Worm (Caenorhabditis elegans) whole organism, L4 larva: Measurements from ENCODE around the gene srj-11.

Experiments used
- F10B5.3 ChIP-seq: sonication (generic microtip); optimal IDR thresholded peaks from 2 replicates; lab custom pipeline; 2016; ENCODE audit warnings: mild to moderate bottlenecking, missing genetic modification characterization, missing compliant biosample characterization
- F49E8.2 ChIP-seq: sonication (generic microtip); optimal IDR thresholded peaks from 2 replicates; lab custom pipeline; 2016; ENCODE audit warnings: missing compliant biosample characterization, mild to moderate bottlenecking, missing genetic modification characterization, borderline replicate concordance
- Y48G9A.11 ChIP-seq: fragments of 200-800 bp; sonication (Bioruptor generic); IDR thresholded peaks from 2 replicates; pipeline ENCODE4 v1.3.6; 2022; ENCODE audit warnings: missing genetic modification reagents, missing genetic modification characterization, missing compliant biosample characterization
- ZK337.2 ChIP-seq: fragments of 200-800 bp; sonication (Bioruptor generic); IDR thresholded peaks from 2 replicates; pipeline ENCODE4 v1.3.6; 2022; ENCODE audit warnings: missing genetic modification reagents, missing genetic modification characterization, missing compliant biosample characterization
- aha-1 ChIP-seq: fragments of 150-350 bp; peaks from one replicate; lab custom pipeline; 2014; ENCODE audit warnings: missing biosample characterization, missing genetic modification characterization
- aly-2 ChIP-seq: sonication (generic microtip); optimal IDR thresholded peaks from 2 replicates; lab custom pipeline; 2018; ENCODE audit warnings: missing biosample characterization, missing genetic modification characterization
- ceh-28 ChIP-seq: fragments of 150-350 bp; optimal IDR thresholded peaks from 2 replicates; lab custom pipeline; 2014; ENCODE audit warnings: missing biosample characterization, missing genetic modification reagents, missing genetic modification characterization
- ceh-44 ChIP-seq: fragments of 200-800 bp; sonication (Bioruptor generic); IDR thresholded peaks from 2 replicates; pipeline ENCODE4 v1.3.6; 2022; ENCODE audit warnings: missing genetic modification reagents, missing genetic modification characterization, missing compliant biosample characterization
- ces-1 ChIP-seq: fragments of 150-350 bp; sonication (generic microtip); optimal IDR thresholded peaks from 4 replicates; lab custom pipeline; 2014; ENCODE audit warnings: missing biosample characterization, missing genetic modification reagents, missing genetic modification characterization
- daf-16 ChIP-seq, 3 experiments: sonication (generic microtip); optimal IDR thresholded peaks; 2 replicates each; lab custom pipeline; 2016 to 2017; ENCODE audit warnings: missing genetic modification characterization in 3 of 3, missing genetic modification reagents in 3 of 3, mild to moderate bottlenecking in 2 of 3, missing compliant biosample characterization in 2 of 3, missing biosample characterization in 1 of 3, moderate library complexity in 1 of 3
- daf-8 ChIP-seq: fragments of 200-800 bp; sonication (Bioruptor generic); IDR thresholded peaks from 2 replicates; pipeline ENCODE4 v1.3.6; 2022; ENCODE audit warnings: missing genetic modification characterization, missing compliant biosample characterization
- dve-1 ChIP-seq: sonication (generic microtip); optimal IDR thresholded peaks from 2 replicates; lab custom pipeline; 2017; ENCODE audit warnings: antibody characterized with exemption, mild to moderate bottlenecking, missing genetic modification characterization, missing compliant biosample characterization; ENCODE audit not compliant: insufficient read depth
- egl-27 ChIP-seq: sonication (generic microtip); optimal IDR thresholded peaks from 3 replicates; lab custom pipeline; 2017; ENCODE audit warnings: missing biosample characterization, missing genetic modification reagents, missing genetic modification characterization
- fos-1 ChIP-seq: fragments of 150-350 bp; optimal IDR thresholded peaks from 2 replicates; lab custom pipeline; 2014; ENCODE audit warnings: missing biosample characterization, missing genetic modification characterization
- hlh-11 ChIP-seq: fragments of 200-800 bp; sonication (Bioruptor generic); optimal IDR thresholded peaks from 2 replicates; lab custom pipeline; 2018; ENCODE audit warnings: mild to moderate bottlenecking, missing genetic modification characterization, missing compliant biosample characterization
- lin-38 ChIP-seq: fragments of 200-800 bp; sonication (Bioruptor generic); IDR thresholded peaks from 2 replicates; pipeline ENCODE4 v1.3.6; 2022; ENCODE audit warnings: missing genetic modification reagents, missing genetic modification characterization, missing compliant biosample characterization
- lir-3 ChIP-seq: sonication (generic microtip); optimal IDR thresholded peaks from 2 replicates; lab custom pipeline; 2016; ENCODE audit warnings: mild to moderate bottlenecking, missing genetic modification characterization, missing compliant biosample characterization
- madf-5 ChIP-seq, 2 experiments: fragments of 200-800 bp; sonication (Bioruptor generic); IDR thresholded peaks; 2 replicates each; pipeline ENCODE4 v1.3.6; 2022; ENCODE audit warnings: missing compliant biosample characterization in 2 of 2, missing genetic modification characterization in 2 of 2
- mxl-3 ChIP-seq: fragments of 200-800 bp; sonication (Bioruptor generic); optimal IDR thresholded peaks from 2 replicates; lab custom pipeline; 2018; ENCODE audit warnings: mild to moderate bottlenecking, missing genetic modification characterization, missing compliant biosample characterization
- nhr-28 ChIP-seq: fragments of 150-350 bp; optimal IDR thresholded peaks from 2 replicates; lab custom pipeline; 2014; ENCODE audit warnings: missing biosample characterization, missing genetic modification characterization
- php-3 ChIP-seq: fragments of 200-800 bp; sonication (Bioruptor generic); IDR thresholded peaks from 2 replicates; pipeline ENCODE4 v1.3.6; 2022; ENCODE audit warnings: missing genetic modification reagents, missing genetic modification characterization, missing compliant biosample characterization
- sdz-12 ChIP-seq: fragments of 200-800 bp; sonication (Bioruptor generic); optimal IDR thresholded peaks from 2 replicates; lab custom pipeline; 2018; ENCODE audit warnings: mild to moderate bottlenecking, missing genetic modification characterization, missing compliant biosample characterization
- set-16 ChIP-seq: fragments of 200-800 bp; sonication (Bioruptor generic); IDR thresholded peaks from 2 replicates; pipeline ENCODE4 v1.3.6; 2022; ENCODE audit warnings: missing genetic modification reagents, missing genetic modification characterization, missing compliant biosample characterization
- unc-62 ChIP-seq, 3 experiments: fragments of 150-350 bp in 1 of 3; sonication (generic microtip); optimal IDR thresholded peaks in 2 of 3; peaks in 1 of 3; 1 replicate in 1 of 3; 2 replicates in 2 of 3; lab custom pipeline; 2014 to 2017; ENCODE audit warnings: missing biosample characterization in 3 of 3, missing genetic modification characterization in 3 of 3, missing genetic modification reagents in 3 of 3, missing genotype in 1 of 3
- zfp-2 ChIP-seq: sonication (generic microtip); optimal IDR thresholded peaks from 2 replicates; lab custom pipeline; 2016; ENCODE audit warnings: mild to moderate bottlenecking, missing genetic modification characterization, missing compliant biosample characterization

Gene srj-11

DNA sequence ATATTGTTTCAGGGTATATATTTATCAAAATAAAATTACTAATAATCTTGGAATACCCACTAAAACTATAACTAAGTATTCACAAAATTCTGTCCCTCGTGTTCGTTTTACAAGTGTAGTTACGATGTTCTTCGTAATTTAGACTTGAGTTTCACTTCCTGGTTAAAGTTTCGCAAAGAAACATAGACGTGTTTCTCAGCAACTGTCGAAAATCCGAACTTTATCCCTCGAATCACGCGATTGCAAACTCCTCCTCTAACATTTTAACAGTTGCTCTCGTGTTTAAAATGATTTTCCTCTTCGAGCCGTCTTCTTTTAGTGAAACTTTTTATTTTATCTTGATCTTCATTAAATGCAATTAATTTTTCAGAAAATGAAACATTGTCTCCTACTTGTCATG, 38.8 kb downstream of the srj-11 start, which contains the start of gene T28A11.2:
TSS of gene T28A11.2 (plus strand) at position 371 of the 400 bp plus-strand sequence.
- TF ChIP-seq hlh-11 (tag; lab: Kevin White, UChicago) (peak; percentile 26), lin-38 (no peak)
- TF ChIP-seq, all 104 proteins: peak for 1

DNA sequence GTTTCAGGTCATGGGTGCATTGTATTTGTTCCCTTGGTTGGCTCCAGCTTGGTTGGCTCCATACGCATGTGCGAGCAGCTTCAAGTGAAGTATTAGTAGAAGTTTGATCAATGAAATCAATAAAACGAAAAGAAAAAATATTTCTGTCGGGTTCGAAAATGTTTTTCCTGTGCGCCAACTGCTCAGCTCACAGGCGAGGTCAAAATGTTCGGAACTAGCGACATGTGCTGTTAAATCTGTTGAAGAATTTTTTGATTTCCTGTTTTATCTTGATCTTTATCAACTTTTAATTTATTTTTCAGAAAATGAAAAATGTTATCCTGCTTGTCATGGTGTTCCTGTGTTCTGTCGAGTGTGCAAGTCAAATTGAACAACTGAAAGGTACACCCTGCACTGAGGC, 40.3 kb downstream of the srj-11 start, which contains the start of gene T28A11.25:
TSS of gene T28A11.25 (plus strand) at position 301 of the 400 bp plus-strand sequence.
- no peak for TF ChIP-seq set-16 (GFP tag; lab: Robert Waterston, UW)
- peak in 1 of 2 experiments; percentile 33 for TF ChIP-seq daf-16 (GFP tag; optimal IDR thresholded peaks at IDR 0.05; lab: Kevin White, UChicago)
- TF ChIP-seq daf-16 (tag; optimal IDR thresholded peaks at IDR 0.05; lab: Kevin White, UChicago): no peak

DNA sequence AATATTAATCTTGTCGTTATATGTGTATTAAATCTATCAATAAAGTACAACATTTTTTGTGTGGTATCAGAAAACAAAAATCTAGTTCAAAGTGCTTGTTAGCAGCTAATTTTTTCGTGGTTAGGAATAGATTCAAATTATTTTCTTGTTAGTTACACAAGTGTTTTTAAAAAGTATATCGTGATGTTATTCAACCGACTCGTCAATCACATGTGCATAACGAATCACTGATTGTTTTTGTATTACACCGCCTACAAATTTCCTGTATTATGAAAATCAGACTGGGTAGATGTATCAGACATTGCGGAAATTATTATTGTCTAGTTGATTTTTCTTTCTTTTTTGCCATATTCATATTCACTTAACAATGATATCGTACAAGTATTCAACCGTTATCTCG, 41.7 kb downstream of the srj-11 start, which contains the start of gene str-64:
TSS of gene str-64 (plus strand) at position 301 of the 400 bp plus-strand sequence.
- TF ChIP-seq Y48G9A.11 (GFP tag; lab: Robert Waterston, UW): no peak
- TF ChIP-seq ceh-28 (tag; lab: Kevin White, UChicago): no peak
- TF ChIP-seq aha-1: peak; percentile 18
- no peak for TF ChIP-seq aly-2 (tag; lab: Kevin White, UChicago)
- no peak for TF ChIP-seq ces-1 (GFP tag; lab: Kevin White, UChicago)
- TF ChIP-seq dve-1 (tag; lab: Kevin White, UChicago): no peak
- no peak for TF ChIP-seq lir-3 (tag; lab: Kevin White, UChicago)
- no peak for TF ChIP-seq F10B5.3
- peak in 1 of 2 experiments; percentile 73 for TF ChIP-seq unc-62 (GFP tag; optimal IDR thresholded peaks at IDR 0.05 in 1 of 2; lab: Kevin White, UChicago)
- no peak for TF ChIP-seq unc-62 (tag; optimal IDR thresholded peaks at IDR 0.05; lab: Kevin White, UChicago)
- TF ChIP-seq nhr-28 (tag; lab: Kevin White, UChicago): no peak
- TF ChIP-seq egl-27 (tag; lab: Kevin White, UChicago): no peak
- TF ChIP-seq, all 104 proteins: peak for 2

DNA sequence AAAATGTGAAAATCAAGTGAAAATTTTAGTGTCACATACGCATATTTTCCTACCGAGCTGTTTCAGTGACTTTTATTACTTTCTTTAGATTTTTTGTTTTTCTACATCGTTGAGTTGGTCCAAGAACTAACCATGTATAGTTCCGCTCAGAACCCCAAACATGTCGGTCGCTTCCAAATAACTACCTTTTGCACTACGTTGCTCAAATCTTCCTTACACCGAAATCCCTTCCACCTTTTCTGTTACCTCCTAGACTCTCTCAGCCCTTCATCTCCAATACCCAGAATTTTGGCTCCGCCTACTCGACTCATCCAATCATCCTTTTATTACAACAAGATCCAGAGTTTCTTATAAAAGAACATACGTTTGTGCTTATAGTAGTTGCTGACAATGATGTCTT, 43.4 kb downstream of the srj-11 start, which contains the start of gene F35F10.5:
TSS of gene F35F10.5 (plus strand) at position 301 of the 400 bp plus-strand sequence.
- TF ChIP-seq zfp-2 (tag; lab: Kevin White, UChicago) (no peak), aha-1 (peak; percentile 49), unc-62 (GFP tag; optimal IDR thresholded peaks at IDR 0.05 in 1 of 2; lab: Kevin White, UChicago) (peak in 1 of 2 experiments; percentile 25), unc-62 (tag; optimal IDR thresholded peaks at IDR 0.05; lab: Kevin White, UChicago) (no peak), ZK337.2 (0 out of 2 replicates have a peak, but pooled peaks have one; percentile 24)

DNA sequence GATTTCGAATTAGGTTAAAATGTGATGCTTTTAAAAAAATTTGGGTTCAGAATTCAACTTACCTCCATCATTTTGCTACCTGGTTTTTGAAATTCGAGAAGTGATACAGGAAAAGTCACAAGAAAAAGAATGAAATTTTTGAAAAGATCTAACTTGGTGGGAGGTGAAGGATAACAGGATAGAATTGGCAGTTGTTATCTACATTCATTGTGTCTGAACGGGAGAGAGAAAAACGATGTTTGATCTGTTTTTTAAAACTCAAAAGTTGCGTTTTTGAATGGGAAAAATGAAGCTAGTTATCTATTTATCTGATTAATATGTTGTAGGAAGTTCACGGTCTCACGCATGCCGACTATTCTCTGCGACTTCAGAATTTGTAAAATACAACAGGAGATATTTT, 46.1 kb downstream of the srj-11 start, which contains the start of gene F35F10.7:
TSS of gene F35F10.7 (minus strand) at position 101 of the 400 bp plus-strand sequence.
- TF ChIP-seq php-3: no peak

DNA sequence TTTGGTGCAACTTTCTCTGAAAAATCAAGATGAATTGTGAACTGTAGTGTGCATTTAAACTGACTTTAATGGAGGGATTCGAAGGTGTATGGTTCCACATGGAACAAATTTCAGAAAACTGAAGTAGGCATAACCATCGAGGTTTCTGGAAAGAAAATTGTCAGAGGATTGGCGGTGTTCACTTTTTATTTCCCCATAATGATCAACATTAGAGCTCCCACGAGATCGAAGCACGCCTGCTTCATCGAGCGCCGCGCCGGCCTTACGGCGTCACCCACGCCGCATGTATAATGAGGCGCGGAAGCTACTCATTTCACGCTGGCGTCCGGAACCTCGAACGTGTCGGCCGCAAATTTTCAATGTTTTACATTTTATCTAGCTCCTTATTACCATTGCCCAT, 46.9 kb downstream of the srj-11 start:
- TF ChIP-seq madf-5 (GFP tag; IDR thresholded peaks at IDR 0.05; lab: Robert Waterston, UW): 0 out of 4 replicates have a peak, but pooled peaks of 1 of the 2 experiments have one; percentile 13
- no peak for TF ChIP-seq mxl-3 (GFP tag; lab: Kevin White, UChicago)
- peak; percentile 34 for TF ChIP-seq aha-1
- no peak for TF ChIP-seq set-16 (GFP tag; lab: Robert Waterston, UW)

DNA sequence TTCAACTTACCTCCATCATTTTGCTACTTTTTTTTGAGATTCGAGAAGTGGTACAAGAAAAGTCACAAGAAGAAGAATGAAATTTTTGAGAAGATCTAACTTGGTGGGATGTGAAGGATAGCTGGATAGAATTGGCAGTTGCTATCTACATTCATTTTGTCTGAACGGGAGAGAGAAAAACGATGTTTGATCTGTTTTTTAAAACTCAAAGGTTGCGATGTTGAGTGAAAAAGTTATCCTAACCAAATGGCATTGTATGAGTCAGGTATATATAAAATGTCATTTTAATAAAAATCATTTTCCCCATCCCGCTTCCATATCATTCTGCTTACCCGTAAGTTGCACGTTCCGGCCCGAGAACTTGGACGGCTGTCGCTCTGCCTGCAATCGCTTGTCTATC, 48.0 kb downstream of the srj-11 start, which contains the start of gene F35F10.6:
TSS of gene F35F10.6 (minus strand) at position 101 of the 400 bp plus-strand sequence.
- TF ChIP-seq F49E8.2 (tag; lab: Kevin White, UChicago) (no peak), aly-2 (tag; lab: Kevin White, UChicago) (no peak), ceh-44 (GFP tag; lab: Robert Waterston, UW) (no peak), daf-8 (GFP tag; lab: Robert Waterston, UW) (no peak), fos-1 (tag; lab: Kevin White, UChicago) (no peak), sdz-12 (no peak), daf-16 (GFP tag; optimal IDR thresholded peaks at IDR 0.05; lab: Kevin White, UChicago) (no peak), daf-16 (tag; optimal IDR thresholded peaks at IDR 0.05; lab: Kevin White, UChicago) (no peak), ZK337.2 (no peak)
- TF ChIP-seq, all 104 proteins: peak for 0
